Worm (Caenorhabditis elegans): ENCODE results near the gene E04F6.6.

Gene E04F6.6

ce11 chrII:7151969-7152631 lies 47.3 kb downstream of the E04F6.6 start, which contains the start of gene fust-1 (continued):
- peak; percentile 79 for TF ChIP-seq gei-17 (GFP tag; optimal IDR thresholded peaks at IDR 0.05)
- TF ChIP-seq hsf-1 (GFP tag; IDR thresholded peaks at IDR 0.05) = peak; percentile 88
- peak; percentile 93 for TF ChIP-seq athp-1 (tag; optimal IDR thresholded peaks at IDR 0.05)
- TF ChIP-seq attf-6 (GFP tag; IDR thresholded peaks at IDR 0.05) = peak; percentile 85
- TF ChIP-seq nhr-120 (GFP tag; IDR thresholded peaks at IDR 0.05) = no peak
- peak; percentile 17 for TF ChIP-seq F52B5.7 (tag; optimal IDR thresholded peaks at IDR 0.05)
- peak; percentile 99 for TF ChIP-seq attf-5 (GFP tag; optimal IDR thresholded peaks at IDR 0.05)
- TF ChIP-seq D2030.7 (GFP tag; IDR thresholded peaks at IDR 0.05) = peak; percentile 89
- TF ChIP-seq tbp1 (GFP tag; optimal IDR thresholded peaks at IDR 0.05) = peak; percentile 75
- TF ChIP-seq lin-40 (tag; optimal IDR thresholded peaks at IDR 0.05) = peak; percentile 97
- peak; percentile 82 for TF ChIP-seq F33H1.4 (GFP tag; IDR thresholded peaks at IDR 0.05)
- peak; percentile 94 for TF ChIP-seq ZK185.1 (tag; optimal IDR thresholded peaks at IDR 0.05; ENCODE audit: poor library complexity, severe bottlenecking)
- TF ChIP-seq Y79H2A.3 (GFP tag; conservative IDR thresholded peaks at IDR 0.05) = no peak
- TF ChIP-seq lin-35 (GFP tag; optimal IDR thresholded peaks at IDR 0.05) = peak in 2 of 3 experiments; percentile 80 to 93
- peak; percentile 75; the same call in 1 of the 2 replicates for TF ChIP-seq egl-44 (GFP tag; IDR thresholded peaks at IDR 0.05)
- TF ChIP-seq hrde-1 (tag; optimal IDR thresholded peaks at IDR 0.05; ENCODE audit: borderline replicate concordance) = peak; percentile 74
- TF ChIP-seq snpc-3.4 (tag; optimal IDR thresholded peaks at IDR 0.05) = peak; percentile 95
- TF ChIP-seq madf-6 (GFP tag; IDR thresholded peaks at IDR 0.05) = peak; percentile 95
- peak; percentile 75 for TF ChIP-seq him-1 (tag; optimal IDR thresholded peaks at IDR 0.05)
- TF ChIP-seq pbrm-1 (GFP tag; IDR thresholded peaks at IDR 0.05) = peak; percentile 95
- peak; percentile 90 for TF ChIP-seq ceh-27 (GFP tag; optimal IDR thresholded peaks at IDR 0.05)
- peak; percentile 70 for TF ChIP-seq nhr-80 (tag; optimal IDR thresholded peaks at IDR 0.05)
- TF ChIP-seq hlh-12 (tag; optimal IDR thresholded peaks at IDR 0.05) = no peak
- TF ChIP-seq akir-1 (GFP tag; optimal IDR thresholded peaks at IDR 0.05) = no peak
- no peak for TF ChIP-seq ztf-25 (GFP tag; IDR thresholded peaks at IDR 0.05)
- TF ChIP-seq nhr-90 (tag; optimal IDR thresholded peaks at IDR 0.05) = peak; percentile 22
- peak; percentile 100 for TF ChIP-seq ztf-18 (tag; optimal IDR thresholded peaks at IDR 0.05)
- no peak for TF ChIP-seq rpc-1 (optimal IDR thresholded peaks at IDR 0.05)
- no peak for TF ChIP-seq rpc-1 (tag; optimal IDR thresholded peaks at IDR 0.05)
- TF ChIP-seq egl-18 (GFP tag; IDR thresholded peaks at IDR 0.05) = peak; percentile 81
- TF ChIP-seq snpc-4 (GFP tag; optimal IDR thresholded peaks at IDR 0.05) = peak; percentile 58
- peak; percentile 48 to 89 (median 86) for TF ChIP-seq snpc-4 (tag; optimal IDR thresholded peaks at IDR 0.05)
- peak; percentile 98 for TF ChIP-seq Y53G8AR.9 (GFP tag; conservative IDR thresholded peaks at IDR 0.05)
- no peak for TF ChIP-seq nfya-1 (tag; optimal IDR thresholded peaks at IDR 0.05; ENCODE audit: borderline replicate concordance, insufficient read depth)
- no peak for TF ChIP-seq F37B4.10 (GFP tag; IDR thresholded peaks at IDR 0.05)
- TF ChIP-seq chd-7 (tag; optimal IDR thresholded peaks at IDR 0.05) = peak; percentile 80
- no peak for TF ChIP-seq mel-28 (tag; optimal IDR thresholded peaks at IDR 0.05; ENCODE audit: borderline replicate concordance)
- TF ChIP-seq F57A8.1 (GFP tag; optimal IDR thresholded peaks at IDR 0.05) = no peak

DNA sequence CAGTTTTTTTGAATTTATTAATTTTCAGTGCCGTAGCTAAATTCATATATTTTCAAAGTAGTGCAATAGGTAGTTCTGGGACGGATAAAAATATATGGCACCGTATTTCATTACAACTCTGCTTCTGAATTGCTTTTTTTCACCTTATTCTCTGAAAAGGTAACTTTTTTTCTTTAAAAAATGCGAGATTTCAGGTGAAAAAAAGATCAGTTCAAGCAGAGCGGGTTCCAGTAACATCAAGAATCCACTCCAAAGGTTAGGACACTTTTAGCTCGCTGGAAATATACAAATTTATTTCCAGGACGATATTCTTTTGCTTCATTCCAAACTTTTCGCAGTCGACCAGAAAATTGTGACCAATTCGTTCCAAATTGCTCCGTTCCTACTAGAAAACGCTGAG lies 51.3 kb downstream of the E04F6.6 start, which contains the start of gene T07F8.1:
Gene T07F8.1 (plus strand): TSS at position 301 of the 400 bp plus-strand sequence.
- TF ChIP-seq hrde-1 (tag; optimal IDR thresholded peaks at IDR 0.05; ENCODE audit: borderline replicate concordance) (no peak), hlh-12 (tag; optimal IDR thresholded peaks at IDR 0.05) (no peak), F23B12.7 (tag; optimal IDR thresholded peaks at IDR 0.05; ENCODE audit: insufficient read depth) (no peak), F49E8.2 (tag; optimal IDR thresholded peaks at IDR 0.05; ENCODE audit: insufficient read depth) (no peak), Y95B8A.8 (GFP tag; IDR thresholded peaks at IDR 0.05) (no peak), somi-1 (GFP tag; optimal IDR thresholded peaks at IDR 0.05) (no peak), ceh-40 (GFP tag; IDR thresholded peaks at IDR 0.05) (no peak), lin-26 (GFP tag; IDR thresholded peaks at IDR 0.05) (no peak), repo-1 (tag; optimal IDR thresholded peaks at IDR 0.05) (no peak)
